Worm (Caenorhabditis elegans) whole organism, L4/young adult: ENCODE data around the gene dpr-1.

Experiments
- W03F9.2 ChIP-seq: fragments of 150-350 bp; optimal IDR thresholded peaks from 2 replicates; lab custom pipeline; 2014; ENCODE audit warnings: missing biosample characterization, missing genetic modification characterization
- dao-5 ChIP-seq: sonication (generic microtip); optimal IDR thresholded peaks from 2 replicates; lab custom pipeline; 2016; ENCODE audit warnings: missing genotype, missing genetic modification characterization, moderate library complexity, missing compliant biosample characterization
- him-1 ChIP-seq: sonication (generic microtip); optimal IDR thresholded peaks from 2 replicates; lab custom pipeline; 2016; ENCODE audit warnings: missing genotype, missing genetic modification reagents, missing genetic modification characterization, missing compliant biosample characterization

dpr-1 gene

DNA sequence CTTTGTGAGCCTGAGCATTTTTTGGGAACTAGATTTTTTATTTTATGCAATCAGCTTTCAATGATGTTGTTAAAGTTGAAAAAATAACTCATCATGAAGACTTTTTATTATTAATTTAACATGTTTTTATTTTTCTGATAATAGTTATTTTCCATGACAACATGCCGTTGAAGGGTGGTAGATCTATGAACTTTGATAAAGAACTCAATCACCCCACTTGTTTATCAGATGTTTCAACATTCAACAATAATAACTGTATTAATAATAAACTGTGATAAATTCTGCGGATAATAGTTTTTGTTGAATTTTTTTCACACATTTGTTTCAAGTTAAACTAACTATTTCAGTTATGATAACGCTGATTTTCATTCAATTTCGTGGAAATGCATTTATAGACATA lies 50.5 kb downstream of the dpr-1 start:
- peak; percentile 12 for TF ChIP-seq W03F9.2
- TF ChIP-seq him-1 (tag; lab: Kevin White, UChicago), result no peak

DNA sequence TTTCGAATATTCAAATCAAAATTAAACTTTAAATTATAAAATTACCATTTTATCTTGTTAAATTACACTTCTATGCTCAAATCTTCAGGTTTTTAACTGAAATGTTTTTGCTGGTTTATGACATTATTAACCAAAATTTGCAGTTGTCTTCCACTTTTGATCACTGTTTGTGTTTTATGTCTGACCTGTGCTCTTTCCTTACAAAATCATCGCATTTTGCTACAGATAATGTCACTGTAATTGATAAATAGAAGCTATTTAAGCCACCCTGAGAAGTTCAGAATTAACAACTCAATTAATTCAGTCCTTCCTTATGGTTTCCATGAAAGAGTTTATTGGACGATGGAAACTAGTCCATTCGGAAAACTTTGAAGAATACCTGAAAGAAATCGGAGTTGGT lies 51.5 kb downstream of the dpr-1 start, which contains the start of gene lbp-8:
lbp-8 (plus strand) TSS at position 301 of the 400 bp plus-strand sequence.
- no peak for TF ChIP-seq him-1 (tag; lab: Kevin White, UChicago)
- TF ChIP-seq W03F9.2, result no peak
- no peak for TF ChIP-seq dao-5 (tag; lab: Kevin White, UChicago)
